Fruit fly (Drosophila melanogaster): ENCODE results near the gene Ndae1.

- no peak for TF ChIP-seq CG33017 (tag; optimal IDR thresholded peaks at IDR 0.05)
- no peak for TF ChIP-seq pad (GFP tag; optimal IDR thresholded peaks at IDR 0.05)
Measured at dm6 chr2L:7248114-7248513, 1.0 kb downstream of the Ndae1 start.

All from whole organism, adult.